Worm (Caenorhabditis elegans) whole organism, young adult: ENCODE measurements around the gene F22F7.8.

ENCODE experiments used
- B0035.1 ChIP-seq: sonication (generic microtip); optimal IDR thresholded peaks from 2 replicates; lab custom pipeline; 2016; ENCODE audit warnings: missing genetic modification characterization, mild to moderate bottlenecking, missing compliant biosample characterization, missing genotype, missing genetic modification reagents
- C17E4.6 ChIP-seq: fragments of 200-800 bp; sonication (Bioruptor generic); IDR thresholded peaks from 2 replicates; pipeline ENCODE4 v1.3.6; 2022; ENCODE audit warnings: missing genetic modification reagents, missing genetic modification characterization, missing compliant biosample characterization
- F22D6.2 ChIP-seq: sonication (generic microtip); optimal IDR thresholded peaks from 2 replicates; lab custom pipeline; 2016; ENCODE audit warnings: mild to moderate bottlenecking, missing genetic modification characterization, missing compliant biosample characterization
- F23B12.7 ChIP-seq: sonication (generic microtip); optimal IDR thresholded peaks from 2 replicates; lab custom pipeline; 2017; ENCODE audit warnings: missing genetic modification characterization, mild to moderate bottlenecking, missing compliant biosample characterization, antibody characterized with exemption, moderate library complexity; ENCODE audit not compliant: insufficient read depth
- F39B2.1 ChIP-seq: fragments of 200-800 bp; sonication (Bioruptor generic); IDR thresholded peaks from 2 replicates; pipeline ENCODE4 v1.3.6; 2022; ENCODE audit warnings: missing genetic modification reagents, missing genetic modification characterization, missing compliant biosample characterization
- F55B11.4 ChIP-seq: sonication (generic microtip); optimal IDR thresholded peaks from 2 replicates; lab custom pipeline; 2016; ENCODE audit warnings: missing compliant biosample characterization, missing genetic modification characterization, borderline replicate concordance; ENCODE audit not compliant: insufficient read depth
- F57C9.4 ChIP-seq: sonication (generic microtip); optimal IDR thresholded peaks from 2 replicates; lab custom pipeline; 2017; ENCODE audit warnings: mild to moderate bottlenecking, missing genetic modification characterization, missing compliant biosample characterization
- K11D2.4 ChIP-seq: fragments of 200-800 bp; sonication (Bioruptor generic); IDR thresholded peaks from 2 replicates; pipeline ENCODE4 v1.3.6; 2022; ENCODE audit warnings: missing genetic modification reagents, missing genetic modification characterization, missing compliant biosample characterization
- T26A5.8 ChIP-seq: sonication (generic microtip); optimal IDR thresholded peaks from 2 replicates; lab custom pipeline; 2016; ENCODE audit warnings: missing genetic modification characterization, missing compliant biosample characterization
- Y53G8AR.9 ChIP-seq: fragments of 200-800 bp; sonication (Bioruptor generic); conservative IDR thresholded peaks from 2 replicates; pipeline ENCODE4 v1.3.6; 2022; ENCODE audit warnings: missing genetic modification reagents, missing genetic modification characterization, missing compliant biosample characterization
- ZK185.1 ChIP-seq: sonication (generic microtip); optimal IDR thresholded peaks from 2 replicates; lab custom pipeline; 2016; ENCODE audit warnings: mild to moderate bottlenecking, missing genetic modification characterization, missing compliant biosample characterization; ENCODE audit not compliant: poor library complexity, severe bottlenecking
- akir-1 ChIP-seq: fragments of 200-800 bp; sonication (Bioruptor generic); optimal IDR thresholded peaks from 2 replicates; lab custom pipeline; 2018; ENCODE audit warnings: mild to moderate bottlenecking, missing genetic modification characterization, moderate library complexity, missing compliant biosample characterization
- athp-1 ChIP-seq: sonication (generic microtip); optimal IDR thresholded peaks from 2 replicates; lab custom pipeline; 2017; ENCODE audit warnings: mild to moderate bottlenecking, missing genetic modification characterization, missing compliant biosample characterization
- attf-3 ChIP-seq: fragments of 200-800 bp; sonication (Bioruptor generic); conservative IDR thresholded peaks from 2 replicates; pipeline ENCODE4 v1.3.6; 2022; ENCODE audit warnings: missing genetic modification reagents, missing genetic modification characterization, missing compliant biosample characterization
- attf-6 ChIP-seq: fragments of 200-800 bp; sonication (Bioruptor generic); IDR thresholded peaks from 2 replicates; pipeline ENCODE4 v1.3.6; 2022; ENCODE audit warnings: missing genetic modification reagents, missing genetic modification characterization, missing compliant biosample characterization
- bed-1 ChIP-seq: fragments of 200-800 bp; sonication (Bioruptor generic); IDR thresholded peaks from 2 replicates; pipeline ENCODE4 v1.3.6; 2022; ENCODE audit warnings: missing genetic modification reagents, missing genetic modification characterization, missing compliant biosample characterization
- bed-2 ChIP-seq: fragments of 200-800 bp; sonication (Bioruptor generic); IDR thresholded peaks from 2 replicates; pipeline ENCODE4 v1.3.6; 2022; ENCODE audit warnings: missing genetic modification reagents, missing genetic modification characterization, missing compliant biosample characterization
- ceh-40 ChIP-seq: fragments of 200-800 bp; sonication (Bioruptor generic); IDR thresholded peaks from 2 replicates; pipeline ENCODE4 v1.3.6; 2022; ENCODE audit warnings: missing genetic modification characterization, missing compliant biosample characterization
- ceh-79 ChIP-seq: sonication (generic microtip); optimal IDR thresholded peaks from 2 replicates; lab custom pipeline; 2017; ENCODE audit warnings: mild to moderate bottlenecking, missing genetic modification characterization, missing compliant biosample characterization
- dox-1 ChIP-seq: fragments of 200-800 bp; sonication (Bioruptor generic); IDR thresholded peaks from 2 replicates; pipeline ENCODE4 v1.3.6; 2022; ENCODE audit warnings: missing genetic modification reagents, missing genetic modification characterization, missing compliant biosample characterization
- dpff-1 ChIP-seq: sonication (generic microtip); optimal IDR thresholded peaks from 2 replicates; lab custom pipeline; 2017; ENCODE audit warnings: mild to moderate bottlenecking, missing genetic modification characterization, missing compliant biosample characterization
- dpl-1 ChIP-seq: fragments of 150-350 bp; optimal IDR thresholded peaks from 2 replicates; lab custom pipeline; 2014; ENCODE audit warnings: missing biosample characterization, missing genetic modification reagents, missing genetic modification characterization
- egl-44 ChIP-seq: fragments of 200-800 bp; sonication (Bioruptor generic); IDR thresholded peaks from 2 replicates; pipeline ENCODE4 v1.3.6; 2022; ENCODE audit warnings: missing genetic modification reagents, missing genetic modification characterization, missing compliant biosample characterization
- ekl-4 ChIP-seq: fragments of 200-800 bp; sonication (Bioruptor generic); IDR thresholded peaks from 2 replicates; pipeline ENCODE4 v1.3.6; 2022; ENCODE audit warnings: missing genetic modification reagents, missing genetic modification characterization, missing compliant biosample characterization
- him-1 ChIP-seq: sonication (generic microtip); optimal IDR thresholded peaks from 2 replicates; lab custom pipeline; 2016; ENCODE audit warnings: missing genotype, missing genetic modification reagents, missing genetic modification characterization, missing compliant biosample characterization
- hrde-1 ChIP-seq: sonication (generic microtip); optimal IDR thresholded peaks from 2 replicates; lab custom pipeline; 2016; ENCODE audit warnings: missing genetic modification characterization, mild to moderate bottlenecking, missing compliant biosample characterization, moderate library complexity, missing genotype, missing genetic modification reagents, borderline replicate concordance
- lag-1 ChIP-seq: fragments of 200-800 bp; sonication (Bioruptor generic); IDR thresholded peaks from 2 replicates; pipeline ENCODE4 v1.3.6; 2022; ENCODE audit warnings: missing genetic modification reagents, missing genetic modification characterization, missing compliant biosample characterization
- let-607 ChIP-seq, 2 experiments: fragments of 200-800 bp in 1 of 2; sonication (Bioruptor generic) in 1 of 2; sonication (generic microtip) in 1 of 2; optimal IDR thresholded peaks; 2 replicates each; lab custom pipeline; 2016 to 2018; ENCODE audit warnings: mild to moderate bottlenecking in 2 of 2, missing compliant biosample characterization in 2 of 2, missing genetic modification characterization in 2 of 2, moderate library complexity in 2 of 2, missing genotype in 1 of 2
- lsl-1 ChIP-seq: fragments of 200-800 bp; sonication (Bioruptor generic); optimal IDR thresholded peaks from 2 replicates; lab custom pipeline; 2018; ENCODE audit warnings: mild to moderate bottlenecking, missing genetic modification characterization, moderate library complexity, missing compliant biosample characterization
- lsy-27 ChIP-seq: sonication (generic microtip); optimal IDR thresholded peaks from 2 replicates; lab custom pipeline; 2017; ENCODE audit warnings: missing genetic modification characterization, mild to moderate bottlenecking, missing compliant biosample characterization, antibody characterized with exemption, missing genotype, borderline replicate concordance; ENCODE audit not compliant: insufficient read depth
- madf-10 ChIP-seq: sonication (generic microtip); optimal IDR thresholded peaks from 2 replicates; lab custom pipeline; 2016; ENCODE audit warnings: mild to moderate bottlenecking, missing genetic modification characterization, missing compliant biosample characterization
- madf-3 ChIP-seq: fragments of 200-800 bp; sonication (Bioruptor generic); IDR thresholded peaks from 2 replicates; pipeline ENCODE4 v1.3.6; 2022; ENCODE audit warnings: missing genetic modification reagents, missing genetic modification characterization, missing compliant biosample characterization
- madf-6 ChIP-seq: fragments of 200-800 bp; sonication (Bioruptor generic); IDR thresholded peaks from 2 replicates; pipeline ENCODE4 v1.3.6; 2022; ENCODE audit warnings: missing genetic modification reagents, missing genetic modification characterization, missing compliant biosample characterization
- mel-28 ChIP-seq: sonication (generic microtip); optimal IDR thresholded peaks from 2 replicates; lab custom pipeline; 2016; ENCODE audit warnings: borderline replicate concordance, mild to moderate bottlenecking, missing genetic modification characterization, missing compliant biosample characterization
- mes-4 ChIP-seq: sonication (generic microtip); optimal IDR thresholded peaks from 2 replicates; lab custom pipeline; 2016; ENCODE audit warnings: missing genotype, missing genetic modification characterization, missing compliant biosample characterization
- nhr-179 ChIP-seq: sonication (generic microtip); optimal IDR thresholded peaks from 2 replicates; lab custom pipeline; 2016; ENCODE audit warnings: mild to moderate bottlenecking, missing genetic modification characterization, missing compliant biosample characterization
- rcor-1 ChIP-seq: fragments of 200-800 bp; sonication (Bioruptor generic); IDR thresholded peaks from 2 replicates; pipeline ENCODE4 v1.3.6; 2022; ENCODE audit warnings: missing genetic modification reagents, missing genetic modification characterization, missing compliant biosample characterization
- rec-8 ChIP-seq, 2 experiments: sonication (generic microtip); optimal IDR thresholded peaks; 2 replicates each; lab custom pipeline; 2016; ENCODE audit warnings: mild to moderate bottlenecking in 2 of 2, missing genetic modification characterization in 2 of 2, missing genetic modification reagents in 2 of 2, missing genotype in 2 of 2, missing biosample characterization in 1 of 2, missing compliant biosample characterization in 1 of 2, moderate library complexity in 1 of 2
- rpc-1 ChIP-seq, 2 experiments: fragments of 150-350 bp in 1 of 2; sonication (generic microtip) in 1 of 2; optimal IDR thresholded peaks; 2 replicates each; lab custom pipeline; 2014 to 2018; ENCODE audit warnings: missing biosample characterization in 1 of 2, missing genetic modification characterization in 1 of 2, missing genetic modification reagents in 1 of 2, missing genotype in 1 of 2
- snpc-1.1 ChIP-seq: sonication (generic microtip); optimal IDR thresholded peaks from 2 replicates; lab custom pipeline; 2017; ENCODE audit warnings: missing genetic modification characterization, mild to moderate bottlenecking, missing compliant biosample characterization, antibody characterized with exemption, moderate library complexity, missing genotype, missing genetic modification reagents; ENCODE audit not compliant: insufficient read depth
- snpc-1.3 ChIP-seq: sonication (generic microtip); optimal IDR thresholded peaks from 2 replicates; lab custom pipeline; 2017; ENCODE audit warnings: missing genetic modification characterization, mild to moderate bottlenecking, missing compliant biosample characterization, antibody characterized with exemption, moderate library complexity, missing genotype, missing genetic modification reagents; ENCODE audit not compliant: insufficient read depth
- snpc-4 ChIP-seq, 5 experiments: fragments of 150-350 bp in 1 of 5; sonication (generic microtip) in 4 of 5; optimal IDR thresholded peaks; 2 replicates each; lab custom pipeline; 2014 to 2018; ENCODE audit warnings: missing genetic modification characterization in 5 of 5, missing biosample characterization in 3 of 5, antibody characterized with exemption in 2 of 5, mild to moderate bottlenecking in 2 of 5, missing compliant biosample characterization in 2 of 5, missing genotype in 2 of 5, moderate library complexity in 2 of 5, missing genetic modification reagents in 1 of 5
- tbx-9 ChIP-seq: sonication (generic microtip); optimal IDR thresholded peaks from 2 replicates; lab custom pipeline; 2016; ENCODE audit warnings: borderline replicate concordance, missing genetic modification characterization, inconsistent platforms, missing compliant biosample characterization
- unc-62 ChIP-seq: fragments of 150-350 bp; optimal IDR thresholded peaks from 2 replicates; lab custom pipeline; 2014; ENCODE audit warnings: missing biosample characterization, missing genetic modification reagents, missing genetic modification characterization
- ztf-3 ChIP-seq: fragments of 200-800 bp; sonication (Bioruptor generic); optimal IDR thresholded peaks from 2 replicates; lab custom pipeline; 2018; ENCODE audit warnings: mild to moderate bottlenecking, missing genetic modification characterization, missing compliant biosample characterization

The F22F7.8 gene

ce11 chrV:2126996-2127585 lies 5.3 kb upstream of the F22F7.8 start, which contains the start of gene ldp-1 (continued):
- TF ChIP-seq nhr-179 (tag; lab: Kevin White, UChicago) (no peak), unc-62 (GFP tag; lab: Kevin White, UChicago) (no peak), T26A5.8 (no peak), F55B11.4 (tag; lab: Kevin White, UChicago) (no peak), lag-1 (GFP tag; lab: Robert Waterston, UW) (no peak), hrde-1 (tag; lab: Kevin White, UChicago) (no peak), madf-3 (GFP tag; lab: Robert Waterston, UW) (no peak), dox-1 (GFP tag; lab: Robert Waterston, UW) (peak; percentile 43; the same call in 1 of the 2 replicates), athp-1 (tag; lab: Kevin White, UChicago) (no peak), rec-8 (tag; optimal IDR thresholded peaks at IDR 0.05; lab: Kevin White, UChicago) (peak in 1 of 2 experiments; percentile 2), K11D2.4 (GFP tag; lab: Robert Waterston, UW) (0 out of 2 replicates have a peak, but pooled peaks have one; percentile 46), attf-6 (GFP tag; lab: Robert Waterston, UW) (no peak), attf-3 (GFP tag; lab: Robert Waterston, UW) (no peak), akir-1 (GFP tag; lab: Kevin White, UChicago) (no peak), snpc-4 (GFP tag; optimal IDR thresholded peaks at IDR 0.05; lab: Kevin White, UChicago) (no peak), snpc-4 (tag; optimal IDR thresholded peaks at IDR 0.05; lab: Kevin White, UChicago) (peak in 3 of 4 experiments; percentile 16 to 28 (median 26)), dpff-1 (tag; lab: Kevin White, UChicago) (no peak), ceh-79 (no peak), egl-44 (GFP tag; lab: Robert Waterston, UW) (no peak), snpc-1.3 (tag; lab: Kevin White, UChicago) (no peak), let-607 (tag; optimal IDR thresholded peaks at IDR 0.05; lab: Kevin White, UChicago) (no peak), B0035.1 (no peak), bed-2 (no peak), Y53G8AR.9 (GFP tag; lab: Robert Waterston, UW) (no peak), mes-4 (tag; lab: Kevin White, UChicago) (no peak), ZK185.1 (peak; percentile 85), F23B12.7 (tag; lab: Kevin White, UChicago) (no peak), madf-6 (GFP tag; lab: Robert Waterston, UW) (peak; percentile 66), ztf-3 (GFP tag; lab: Kevin White, UChicago) (no peak), mel-28 (tag; lab: Kevin White, UChicago) (no peak), tbx-9 (no peak), madf-10 (tag; lab: Kevin White, UChicago) (no peak), rpc-1 (optimal IDR thresholded peaks at IDR 0.05; lab: Kevin White, UChicago) (no peak), rpc-1 (tag; optimal IDR thresholded peaks at IDR 0.05; lab: Kevin White, UChicago) (no peak), F39B2.1 (no peak), F22D6.2 (tag; lab: Kevin White, UChicago) (peak; percentile 60), snpc-1.1 (tag; lab: Kevin White, UChicago) (peak; percentile 42), lsy-27 (no peak), dpl-1 (GFP tag; lab: Kevin White, UChicago) (peak; percentile 73), rcor-1 (peak; percentile 46; the same call in 1 of the 2 replicates), bed-1 (0 out of 2 replicates have a peak, but pooled peaks have one; percentile 32), him-1 (no peak), C17E4.6 (no peak), F57C9.4 (no peak), ceh-40 (GFP tag; lab: Robert Waterston, UW) (no peak), ekl-4 (GFP tag; lab: Robert Waterston, UW) (peak; percentile 9; the same call in 1 of the 2 replicates), lsl-1 (GFP tag; lab: Kevin White, UChicago) (peak; percentile 7)
